Fruit fly (Drosophila melanogaster): ENCODE measurements around the gene CG3246.
A peak's percentile ranks its signal among the peaks of the same experiment; 100 is the strongest.

The CG3246 gene

dm6 chr2L:3444789-3445188, 17.0 kb downstream of the CG3246 start (continued):
- TF ChIP-seq Neu2 (GFP tag; optimal IDR thresholded peaks at IDR 0.05; ENCODE audit: borderline replicate concordance) (no peak), CG1233 (GFP tag; optimal IDR thresholded peaks at IDR 0.05) (no peak), az2 (GFP tag; optimal IDR thresholded peaks at IDR 0.05) (peak; percentile 36), CG7372 (GFP tag; IDR thresholded peaks at IDR 0.05) (no peak), CG12299 (tag; optimal IDR thresholded peaks at IDR 0.05) (no peak), yki (optimal IDR thresholded peaks at IDR 0.05) (no peak), Spps (tag; optimal IDR thresholded peaks at IDR 0.05) (no peak), Asciz (GFP tag; optimal IDR thresholded peaks at IDR 0.05) (no peak), CG33213 (GFP tag; optimal IDR thresholded peaks at IDR 0.05) (peak; percentile 15), dan (GFP tag; IDR thresholded peaks at IDR 0.05) (no peak), CG7839 (tag; optimal IDR thresholded peaks at IDR 0.05) (peak; percentile 52), CG8281 (tag; optimal IDR thresholded peaks at IDR 0.05) (no peak), CG7786 (GFP tag; optimal IDR thresholded peaks at IDR 0.05) (no peak), cg (GFP tag; optimal IDR thresholded peaks at IDR 0.05) (no peak), CG9932 (GFP tag; IDR thresholded peaks at IDR 0.05) (no peak; the same call in 1 of the 2 replicates), gcm (GFP tag; optimal IDR thresholded peaks at IDR 0.05) (no peak), Six4 (GFP tag; optimal IDR thresholded peaks at IDR 0.05) (peak; percentile 25), CG13894 (tag; optimal IDR thresholded peaks at IDR 0.05) (no peak), Lim3 (GFP tag; IDR thresholded peaks at IDR 0.05) (no peak), CG15073 (GFP tag; optimal IDR thresholded peaks at IDR 0.05) (no peak), Hr39 (optimal IDR thresholded peaks at IDR 0.05) (no peak), NK7.1 (GFP tag; optimal IDR thresholded peaks at IDR 0.05) (no peak), wor (GFP tag; IDR thresholded peaks at IDR 0.05) (0 out of 2 replicates have a peak, but pooled peaks have one; percentile 21), CG13424 (tag; optimal IDR thresholded peaks at IDR 0.05) (peak; percentile 16), Atf3 (GFP tag; optimal IDR thresholded peaks at IDR 0.05) (peak; percentile 17), Awh (GFP tag; IDR thresholded peaks at IDR 0.05) (0 out of 2 replicates have a peak, but pooled peaks have one; percentile 21), CG14965 (GFP tag; optimal IDR thresholded peaks at IDR 0.05; ENCODE audit: borderline replicate concordance) (no peak), aop (GFP tag; IDR thresholded peaks at IDR 0.05) (no peak), Mad (GFP tag; optimal IDR thresholded peaks at IDR 0.05) (peak; percentile 51), hbn (GFP tag; IDR thresholded peaks at IDR 0.05; ENCODE audit: partially characterized antibody) (no peak), CG10979 (tag; optimal IDR thresholded peaks at IDR 0.05) (peak; percentile 35), CG12104 (GFP tag; optimal IDR thresholded peaks at IDR 0.05) (no peak), trem (tag; optimal IDR thresholded peaks at IDR 0.05) (no peak), br (optimal IDR thresholded peaks at IDR 0.05) (no peak), CG42726 (GFP tag; IDR thresholded peaks at IDR 0.05; ENCODE audit: partially characterized antibody) (no peak), B-H2 (GFP tag; optimal IDR thresholded peaks at IDR 0.05) (no peak), CG34422 (GFP tag; IDR thresholded peaks at IDR 0.05) (0 out of 3 replicates have a peak, but pooled peaks have one; percentile 44), vvl (GFP tag; IDR thresholded peaks at IDR 0.05) (peak; percentile 73), lola (GFP tag; optimal IDR thresholded peaks at IDR 0.05) (peak in 1 of 3 experiments; percentile 15), CG5245 (GFP tag; optimal IDR thresholded peaks at IDR 0.05) (peak; percentile 46), tna (GFP tag; IDR thresholded peaks at IDR 0.05; ENCODE audit: partially characterized antibody) (no peak), CG13123 (GFP tag; optimal IDR thresholded peaks at IDR 0.05) (no peak), Antp (GFP tag; optimal IDR thresholded peaks at IDR 0.05) (peak; percentile 63), H2.0 (GFP tag; IDR thresholded peaks at IDR 0.05) (peak; percentile 40; the same call in 1 of the 2 replicates), al (GFP tag; IDR thresholded peaks at IDR 0.05) (0 out of 2 replicates have a peak, but pooled peaks have one; percentile 21), CG4360 (GFP tag; IDR thresholded peaks at IDR 0.05) (no peak), Deaf1 (tag; optimal IDR thresholded peaks at IDR 0.05) (no peak), CG1792 (GFP tag; optimal IDR thresholded peaks at IDR 0.05) (no peak)
